Fruit fly (Drosophila melanogaster): ENCODE results near the gene CG5880.

- no peak for TF ChIP-seq Dbx (GFP tag; IDR thresholded peaks at IDR 0.05)
- TF ChIP-seq H2.0 (GFP tag; IDR thresholded peaks at IDR 0.05) = no peak
- no peak for TF ChIP-seq lilli (GFP tag; optimal IDR thresholded peaks at IDR 0.05)
- TF ChIP-seq CG7745 (tag; optimal IDR thresholded peaks at IDR 0.05) = no peak
- TF ChIP-seq Fer2 (tag; optimal IDR thresholded peaks at IDR 0.05) = no peak
- no peak for TF ChIP-seq gem (tag; optimal IDR thresholded peaks at IDR 0.05)
Observed at dm6 chr3R:27094233-27094632, 22.3 kb upstream of the CG5880 start, which contains the start of gene CG14259.

Data from whole organism, embryonic.